Worm (Caenorhabditis elegans) whole organism, mixed stage, embryonic: ENCODE results near the gene ule-3.

Source experiments
- bed-3 ChIP-seq: fragments of 200-800 bp; sonication (Bioruptor generic); optimal IDR thresholded peaks from 3 replicates; lab custom pipeline; 2018; ENCODE audit warnings: mild to moderate bottlenecking, missing genetic modification characterization, moderate library complexity, missing compliant biosample characterization
- ham-2 ChIP-seq: fragments of 200-800 bp; sonication (Bioruptor generic); optimal IDR thresholded peaks from 2 replicates; lab custom pipeline; 2018; ENCODE audit warnings: mild to moderate bottlenecking, missing genetic modification characterization, missing compliant biosample characterization
- mep-1 ChIP-seq: fragments of 150-350 bp; optimal IDR thresholded peaks from 2 replicates; lab custom pipeline; 2017; ENCODE audit warnings: missing biosample characterization, missing genetic modification reagents, missing genetic modification characterization, inconsistent platforms
- nhr-12 ChIP-seq: fragments of 150-350 bp; optimal IDR thresholded peaks from 2 replicates; lab custom pipeline; 2014; ENCODE audit warnings: missing biosample characterization, missing genetic modification characterization
- nhr-2 ChIP-seq: fragments of 150-350 bp; optimal IDR thresholded peaks from 2 replicates; lab custom pipeline; 2014; ENCODE audit warnings: missing biosample characterization, missing genetic modification characterization
- nhr-28 ChIP-seq: fragments of 150-350 bp; optimal IDR thresholded peaks from 2 replicates; lab custom pipeline; 2014; ENCODE audit warnings: missing biosample characterization, missing genetic modification characterization
- unc-39 ChIP-seq: fragments of 150-350 bp; optimal IDR thresholded peaks from 2 replicates; lab custom pipeline; 2014; ENCODE audit warnings: missing biosample characterization, missing genetic modification characterization
- unc-62 ChIP-seq: fragments of 150-350 bp; optimal IDR thresholded peaks from 2 replicates; lab custom pipeline; 2014; ENCODE audit warnings: missing biosample characterization, missing genetic modification reagents, missing genetic modification characterization
- ztf-11 ChIP-seq: fragments of 150-350 bp; optimal IDR thresholded peaks from 2 replicates; lab custom pipeline; 2014; ENCODE audit warnings: missing biosample characterization, missing genetic modification characterization

ce11 chrV:10768892-10769291 lies 24.7 kb upstream of the ule-3 start:
- TF ChIP-seq nhr-12 (tag; lab: Kevin White, UChicago) = no peak
- TF ChIP-seq unc-62 = no peak
- no peak for TF ChIP-seq nhr-2 (tag; lab: Kevin White, UChicago)
- TF ChIP-seq unc-39 (tag; lab: Kevin White, UChicago) = no peak
- no peak for TF ChIP-seq mep-1 (tag; lab: Kevin White, UChicago)
- no peak for TF ChIP-seq ham-2 (GFP tag; lab: Kevin White, UChicago)
- TF ChIP-seq ztf-11 = no peak
- TF ChIP-seq nhr-28 (tag; lab: Kevin White, UChicago) = no peak
- TF ChIP-seq bed-3 (GFP tag; lab: Kevin White, UChicago) = no peak
